Worm (Caenorhabditis elegans) whole organism, young adult: ENCODE measurements around the gene txt-3.

Experiments used
- B0019.2 ChIP-seq: fragments of 200-800 bp; sonication (Bioruptor generic); conservative IDR thresholded peaks from 2 replicates; pipeline ENCODE4 v1.3.6; 2022; ENCODE audit warnings: missing genetic modification reagents, missing genetic modification characterization, missing compliant biosample characterization
- B0035.1 ChIP-seq: sonication (generic microtip); optimal IDR thresholded peaks from 2 replicates; lab custom pipeline; 2016; ENCODE audit warnings: missing genetic modification characterization, mild to moderate bottlenecking, missing compliant biosample characterization, missing genotype, missing genetic modification reagents
- B0336.3 ChIP-seq: fragments of 200-800 bp; sonication (Bioruptor generic); IDR thresholded peaks from 2 replicates; pipeline ENCODE4 v1.3.6; 2022; ENCODE audit warnings: missing genetic modification characterization, missing compliant biosample characterization
- C06A6.2 ChIP-seq: fragments of 200-800 bp; sonication (Bioruptor generic); conservative IDR thresholded peaks from 2 replicates; pipeline ENCODE4 v1.3.6; 2022; ENCODE audit warnings: missing genetic modification characterization, missing compliant biosample characterization
- C17E4.6 ChIP-seq: fragments of 200-800 bp; sonication (Bioruptor generic); IDR thresholded peaks from 2 replicates; pipeline ENCODE4 v1.3.6; 2022; ENCODE audit warnings: missing genetic modification reagents, missing genetic modification characterization, missing compliant biosample characterization
- F22D6.2 ChIP-seq: sonication (generic microtip); optimal IDR thresholded peaks from 2 replicates; lab custom pipeline; 2016; ENCODE audit warnings: mild to moderate bottlenecking, missing genetic modification characterization, missing compliant biosample characterization
- F33H1.4 ChIP-seq: fragments of 200-800 bp; sonication (Bioruptor generic); IDR thresholded peaks from 2 replicates; pipeline ENCODE4 v1.3.6; 2022; ENCODE audit warnings: missing genetic modification reagents, missing genetic modification characterization, missing compliant biosample characterization
- F49E8.2 ChIP-seq: sonication (generic microtip); optimal IDR thresholded peaks from 3 replicates; lab custom pipeline; 2017; ENCODE audit warnings: missing genetic modification characterization, mild to moderate bottlenecking, missing compliant biosample characterization, antibody characterized with exemption, moderate library complexity; ENCODE audit not compliant: insufficient read depth
- F52B5.7 ChIP-seq: sonication (generic microtip); optimal IDR thresholded peaks from 2 replicates; lab custom pipeline; 2016; ENCODE audit warnings: mild to moderate bottlenecking, missing genetic modification characterization, missing compliant biosample characterization
- F55B11.4 ChIP-seq: sonication (generic microtip); optimal IDR thresholded peaks from 2 replicates; lab custom pipeline; 2016; ENCODE audit warnings: missing compliant biosample characterization, missing genetic modification characterization, borderline replicate concordance; ENCODE audit not compliant: insufficient read depth
- F57C9.4 ChIP-seq: sonication (generic microtip); optimal IDR thresholded peaks from 2 replicates; lab custom pipeline; 2017; ENCODE audit warnings: mild to moderate bottlenecking, missing genetic modification characterization, missing compliant biosample characterization
- T07F8.4 ChIP-seq: sonication (generic microtip); optimal IDR thresholded peaks from 2 replicates; lab custom pipeline; 2016; ENCODE audit warnings: mild to moderate bottlenecking, missing genetic modification characterization, moderate library complexity, missing compliant biosample characterization
- T26A5.8 ChIP-seq: sonication (generic microtip); optimal IDR thresholded peaks from 2 replicates; lab custom pipeline; 2016; ENCODE audit warnings: missing genetic modification characterization, missing compliant biosample characterization
- Y53F4B.3 ChIP-seq: fragments of 200-800 bp; sonication (Bioruptor generic); IDR thresholded peaks from 2 replicates; pipeline ENCODE4 v1.3.6; 2022; ENCODE audit warnings: missing genetic modification reagents, missing genetic modification characterization, missing compliant biosample characterization
- Y56A3A.18 ChIP-seq: fragments of 200-800 bp; sonication (Bioruptor generic); IDR thresholded peaks from 2 replicates; pipeline ENCODE4 v1.3.6; 2022; ENCODE audit warnings: missing genetic modification reagents, missing genetic modification characterization, missing compliant biosample characterization
- Y79H2A.3 ChIP-seq: fragments of 200-800 bp; sonication (Bioruptor generic); conservative IDR thresholded peaks from 2 replicates; pipeline ENCODE4 v1.3.6; 2022; ENCODE audit warnings: missing genetic modification reagents, missing genetic modification characterization, missing compliant biosample characterization
- akir-1 ChIP-seq: fragments of 200-800 bp; sonication (Bioruptor generic); optimal IDR thresholded peaks from 2 replicates; lab custom pipeline; 2018; ENCODE audit warnings: mild to moderate bottlenecking, missing genetic modification characterization, moderate library complexity, missing compliant biosample characterization
- aptf-3 ChIP-seq: fragments of 200-800 bp; sonication (Bioruptor generic); IDR thresholded peaks from 2 replicates; pipeline ENCODE4 v1.3.6; 2022; ENCODE audit warnings: missing genetic modification characterization, missing compliant biosample characterization
- attf-3 ChIP-seq: fragments of 200-800 bp; sonication (Bioruptor generic); conservative IDR thresholded peaks from 2 replicates; pipeline ENCODE4 v1.3.6; 2022; ENCODE audit warnings: missing genetic modification reagents, missing genetic modification characterization, missing compliant biosample characterization
- bed-1 ChIP-seq: fragments of 200-800 bp; sonication (Bioruptor generic); IDR thresholded peaks from 2 replicates; pipeline ENCODE4 v1.3.6; 2022; ENCODE audit warnings: missing genetic modification reagents, missing genetic modification characterization, missing compliant biosample characterization
- cebp-1 ChIP-seq, 2 experiments: fragments of 200-800 bp in 1 of 2; sonication (Bioruptor generic) in 1 of 2; sonication (generic microtip) in 1 of 2; IDR thresholded peaks in 1 of 2; optimal IDR thresholded peaks in 1 of 2; 2 replicates each; pipeline versions ENCODE4 v1.3.6 to Lab custom; 2017 to 2022; ENCODE audit warnings: missing compliant biosample characterization in 2 of 2, missing genetic modification characterization in 2 of 2, mild to moderate bottlenecking in 1 of 2, missing genetic modification reagents in 1 of 2, moderate library complexity in 1 of 2
- ceh-100 ChIP-seq: fragments of 200-800 bp; sonication (Bioruptor generic); IDR thresholded peaks from 2 replicates; pipeline ENCODE4 v1.3.6; 2022; ENCODE audit warnings: missing genetic modification reagents, missing genetic modification characterization, missing compliant biosample characterization
- chd-7 ChIP-seq: sonication (generic microtip); optimal IDR thresholded peaks from 2 replicates; lab custom pipeline; 2016; ENCODE audit warnings: mild to moderate bottlenecking, missing genetic modification characterization, moderate library complexity, missing compliant biosample characterization
- dpl-1 ChIP-seq: fragments of 150-350 bp; optimal IDR thresholded peaks from 2 replicates; lab custom pipeline; 2014; ENCODE audit warnings: missing biosample characterization, missing genetic modification reagents, missing genetic modification characterization
- efl-1 ChIP-seq: fragments of 150-350 bp; optimal IDR thresholded peaks from 2 replicates; lab custom pipeline; 2014; ENCODE audit warnings: missing biosample characterization, missing genetic modification reagents, missing genetic modification characterization
- egl-18 ChIP-seq: fragments of 200-800 bp; sonication (Bioruptor generic); IDR thresholded peaks from 2 replicates; pipeline ENCODE4 v1.3.6; 2022; ENCODE audit warnings: missing genetic modification reagents, missing genetic modification characterization, missing compliant biosample characterization
- egrh-3 ChIP-seq: fragments of 200-800 bp; sonication (Bioruptor generic); IDR thresholded peaks from 2 replicates; pipeline ENCODE4 v1.3.6; 2022; ENCODE audit warnings: missing genetic modification reagents, missing genetic modification characterization, missing compliant biosample characterization
- gei-17 ChIP-seq: fragments of 200-800 bp; sonication (Bioruptor generic); optimal IDR thresholded peaks from 2 replicates; lab custom pipeline; 2018; ENCODE audit warnings: mild to moderate bottlenecking, missing genetic modification characterization, missing compliant biosample characterization
- hlh-12 ChIP-seq: sonication (generic microtip); optimal IDR thresholded peaks from 2 replicates; lab custom pipeline; 2016; ENCODE audit warnings: missing genetic modification characterization, missing compliant biosample characterization
- hmg-20 ChIP-seq: fragments of 200-800 bp; sonication (Bioruptor generic); IDR thresholded peaks from 2 replicates; pipeline ENCODE4 v1.3.6; 2022; ENCODE audit warnings: missing genetic modification reagents, missing genetic modification characterization, missing compliant biosample characterization
- lag-1 ChIP-seq: fragments of 200-800 bp; sonication (Bioruptor generic); IDR thresholded peaks from 2 replicates; pipeline ENCODE4 v1.3.6; 2022; ENCODE audit warnings: missing genetic modification reagents, missing genetic modification characterization, missing compliant biosample characterization
- lin-26 ChIP-seq: fragments of 200-800 bp; sonication (Bioruptor generic); IDR thresholded peaks from 2 replicates; pipeline ENCODE4 v1.3.6; 2022; ENCODE audit warnings: missing genetic modification reagents, missing genetic modification characterization, missing compliant biosample characterization
- lin-40 ChIP-seq: sonication (generic microtip); optimal IDR thresholded peaks from 2 replicates; lab custom pipeline; 2016; ENCODE audit warnings: missing genetic modification characterization, mild to moderate bottlenecking, missing compliant biosample characterization, missing genotype, missing genetic modification reagents
- lir-1 ChIP-seq: fragments of 200-800 bp; sonication (Bioruptor generic); conservative IDR thresholded peaks from 2 replicates; pipeline ENCODE4 v1.3.6; 2022; ENCODE audit warnings: missing genetic modification reagents, missing genetic modification characterization, missing compliant biosample characterization
- lsl-1 ChIP-seq: fragments of 200-800 bp; sonication (Bioruptor generic); optimal IDR thresholded peaks from 2 replicates; lab custom pipeline; 2018; ENCODE audit warnings: mild to moderate bottlenecking, missing genetic modification characterization, moderate library complexity, missing compliant biosample characterization
- madf-6 ChIP-seq: fragments of 200-800 bp; sonication (Bioruptor generic); IDR thresholded peaks from 2 replicates; pipeline ENCODE4 v1.3.6; 2022; ENCODE audit warnings: missing genetic modification reagents, missing genetic modification characterization, missing compliant biosample characterization
- mcd-1 ChIP-seq: fragments of 200-800 bp; sonication (Bioruptor generic); IDR thresholded peaks from 2 replicates; pipeline ENCODE4 v1.3.6; 2022; ENCODE audit warnings: missing genetic modification reagents, missing genetic modification characterization, missing compliant biosample characterization
- mes-4 ChIP-seq: sonication (generic microtip); optimal IDR thresholded peaks from 2 replicates; lab custom pipeline; 2016; ENCODE audit warnings: missing genotype, missing genetic modification characterization, missing compliant biosample characterization
- nhr-179 ChIP-seq: sonication (generic microtip); optimal IDR thresholded peaks from 2 replicates; lab custom pipeline; 2016; ENCODE audit warnings: mild to moderate bottlenecking, missing genetic modification characterization, missing compliant biosample characterization
- pbrm-1 ChIP-seq: fragments of 200-800 bp; sonication (Bioruptor generic); IDR thresholded peaks from 2 replicates; pipeline ENCODE4 v1.3.6; 2022; ENCODE audit warnings: missing genetic modification reagents, missing genetic modification characterization, missing compliant biosample characterization
- rpc-1 ChIP-seq, 2 experiments: fragments of 150-350 bp in 1 of 2; sonication (generic microtip) in 1 of 2; optimal IDR thresholded peaks; 2 replicates each; lab custom pipeline; 2014 to 2018; ENCODE audit warnings: missing biosample characterization in 1 of 2, missing genetic modification characterization in 1 of 2, missing genetic modification reagents in 1 of 2, missing genotype in 1 of 2
- snpc-3.4 ChIP-seq: sonication (generic microtip); optimal IDR thresholded peaks from 2 replicates; lab custom pipeline; 2017; ENCODE audit warnings: missing genetic modification characterization, mild to moderate bottlenecking, missing compliant biosample characterization, antibody characterized with exemption, moderate library complexity, missing genotype, missing genetic modification reagents
- sptf-2 ChIP-seq: fragments of 200-800 bp; sonication (Bioruptor generic); optimal IDR thresholded peaks from 2 replicates; lab custom pipeline; 2018; ENCODE audit warnings: mild to moderate bottlenecking, missing genetic modification characterization, missing compliant biosample characterization
- xnd-1 ChIP-seq: sonication (generic microtip); optimal IDR thresholded peaks from 2 replicates; lab custom pipeline; 2016; ENCODE audit warnings: missing genotype, missing genetic modification reagents, missing genetic modification characterization, missing compliant biosample characterization
- zim-3 ChIP-seq: sonication (generic microtip); optimal IDR thresholded peaks from 2 replicates; lab custom pipeline; 2017; ENCODE audit warnings: mild to moderate bottlenecking, missing genetic modification characterization, moderate library complexity, missing compliant biosample characterization
- ztf-18 ChIP-seq: sonication (generic microtip); optimal IDR thresholded peaks from 2 replicates; lab custom pipeline; 2016; ENCODE audit warnings: missing genotype, mild to moderate bottlenecking, missing genetic modification characterization, missing compliant biosample characterization
- ztf-22 ChIP-seq: fragments of 200-800 bp; sonication (Bioruptor generic); optimal IDR thresholded peaks from 2 replicates; lab custom pipeline; 2018; ENCODE audit warnings: mild to moderate bottlenecking, missing genetic modification characterization, moderate library complexity, missing compliant biosample characterization
- ztf-26 ChIP-seq: sonication (generic microtip); optimal IDR thresholded peaks from 2 replicates; lab custom pipeline; 2017; ENCODE audit warnings: missing genetic modification characterization, missing compliant biosample characterization

Gene txt-3

DNA sequence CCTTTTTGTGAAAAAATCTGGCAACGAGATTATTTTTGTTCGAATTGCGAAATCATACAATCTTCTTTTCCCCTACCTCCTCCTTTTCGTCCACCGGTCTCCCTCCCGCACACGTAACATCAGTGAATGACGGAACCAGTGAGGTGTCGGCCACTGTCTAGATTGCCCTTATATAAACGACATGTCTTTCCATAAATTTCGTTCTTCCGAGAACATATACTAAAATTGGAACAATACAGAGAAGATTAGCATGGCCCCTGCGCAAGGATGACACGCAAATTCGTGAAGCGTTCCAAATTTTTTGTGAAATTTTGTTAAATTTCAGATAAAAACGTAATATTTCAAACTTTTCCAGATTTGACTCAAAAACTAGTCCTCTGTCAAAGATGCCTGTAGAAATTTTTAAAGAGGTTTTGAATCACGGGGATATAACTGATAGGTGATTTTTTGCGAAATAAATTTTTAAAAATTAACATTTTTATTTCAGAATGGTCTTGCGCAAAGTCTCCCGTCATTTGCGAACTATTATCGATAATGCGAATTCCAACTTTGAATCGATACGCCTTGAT is 32.9 kb upstream of the txt-3 start:
- no peak for TF ChIP-seq lin-40 (tag; lab: Kevin White, UChicago)
- peak; percentile 73 for TF ChIP-seq hmg-20 (GFP tag; lab: Robert Waterston, UW)
- no peak for TF ChIP-seq mcd-1 (GFP tag; lab: Robert Waterston, UW)
- no peak for TF ChIP-seq F52B5.7 (tag; lab: Kevin White, UChicago)
- no peak for TF ChIP-seq lir-1 (GFP tag; lab: Robert Waterston, UW)
- 0 out of 2 replicates have a peak, but pooled peaks have one; percentile 57 for TF ChIP-seq aptf-3 (GFP tag; lab: Robert Waterston, UW)
- peak; percentile 56 for TF ChIP-seq hlh-12 (tag; lab: Kevin White, UChicago)
- TF ChIP-seq bed-1 (GFP tag; lab: Robert Waterston, UW): no peak
- no peak for TF ChIP-seq F22D6.2 (tag; lab: Kevin White, UChicago)
- no peak for TF ChIP-seq gei-17
- peak; percentile 48; the same call in 1 of the 2 replicates for TF ChIP-seq C17E4.6 (GFP tag; lab: Robert Waterston, UW)
- TF ChIP-seq cebp-1 (GFP tag; IDR thresholded peaks at IDR 0.05; lab: Robert Waterston, UW): peak; percentile 44; the same call in 1 of the 2 replicates
- TF ChIP-seq cebp-1 (tag; optimal IDR thresholded peaks at IDR 0.05; lab: Kevin White, UChicago): no peak
- no peak for TF ChIP-seq T26A5.8 (tag; lab: Kevin White, UChicago)
- TF ChIP-seq chd-7 (tag; lab: Kevin White, UChicago): no peak
- peak; percentile 47 for TF ChIP-seq mes-4 (tag; lab: Kevin White, UChicago)
- TF ChIP-seq ceh-100: peak; percentile 46; the same call in 1 of the 2 replicates
- no peak for TF ChIP-seq B0336.3
- peak; percentile 22 for TF ChIP-seq ztf-26
- peak; percentile 91 for TF ChIP-seq lin-26 (GFP tag; lab: Robert Waterston, UW)
- no peak for TF ChIP-seq lag-1
- TF ChIP-seq dpl-1 (GFP tag; lab: Kevin White, UChicago): no peak
- TF ChIP-seq xnd-1: no peak
- TF ChIP-seq madf-6: no peak; the same call in 1 of the 2 replicates
- no peak for TF ChIP-seq pbrm-1 (GFP tag; lab: Robert Waterston, UW)
- TF ChIP-seq akir-1 (GFP tag; lab: Kevin White, UChicago): no peak
- no peak for TF ChIP-seq F55B11.4 (tag; lab: Kevin White, UChicago)
- no peak for TF ChIP-seq C06A6.2 (GFP tag; lab: Robert Waterston, UW)
- peak; percentile 46 for TF ChIP-seq F33H1.4 (GFP tag; lab: Robert Waterston, UW)
- peak; percentile 93 for TF ChIP-seq Y56A3A.18 (GFP tag; lab: Robert Waterston, UW)
- TF ChIP-seq attf-3 (GFP tag; lab: Robert Waterston, UW): no peak
- no peak for TF ChIP-seq egl-18 (GFP tag; lab: Robert Waterston, UW)
- TF ChIP-seq snpc-3.4 (tag; lab: Kevin White, UChicago): peak; percentile 90
- TF ChIP-seq nhr-179 (tag; lab: Kevin White, UChicago): no peak
- no peak for TF ChIP-seq ztf-22
- TF ChIP-seq egrh-3 (GFP tag; lab: Robert Waterston, UW): no peak
- TF ChIP-seq B0035.1: no peak
- TF ChIP-seq B0019.2: no peak
- TF ChIP-seq Y53F4B.3 (GFP tag; lab: Robert Waterston, UW): no peak
- no peak for TF ChIP-seq F57C9.4
- TF ChIP-seq efl-1: no peak
- peak; percentile 85 for TF ChIP-seq rpc-1 (optimal IDR thresholded peaks at IDR 0.05; lab: Kevin White, UChicago)
- TF ChIP-seq rpc-1 (tag; optimal IDR thresholded peaks at IDR 0.05; lab: Kevin White, UChicago): peak; percentile 84
- no peak for TF ChIP-seq sptf-2 (GFP tag; lab: Kevin White, UChicago)
- TF ChIP-seq lsl-1 (GFP tag; lab: Kevin White, UChicago): peak; percentile 34
- no peak for TF ChIP-seq zim-3 (tag; lab: Kevin White, UChicago)
- TF ChIP-seq F49E8.2: peak; percentile 71
- TF ChIP-seq T07F8.4: peak; percentile 45
- no peak for TF ChIP-seq Y79H2A.3 (GFP tag; lab: Robert Waterston, UW)
- TF ChIP-seq ztf-18 (tag; lab: Kevin White, UChicago): peak; percentile 69
